1 fruit fly cellular context compared by ENCODE assay signal in the genomic region with DNA sequence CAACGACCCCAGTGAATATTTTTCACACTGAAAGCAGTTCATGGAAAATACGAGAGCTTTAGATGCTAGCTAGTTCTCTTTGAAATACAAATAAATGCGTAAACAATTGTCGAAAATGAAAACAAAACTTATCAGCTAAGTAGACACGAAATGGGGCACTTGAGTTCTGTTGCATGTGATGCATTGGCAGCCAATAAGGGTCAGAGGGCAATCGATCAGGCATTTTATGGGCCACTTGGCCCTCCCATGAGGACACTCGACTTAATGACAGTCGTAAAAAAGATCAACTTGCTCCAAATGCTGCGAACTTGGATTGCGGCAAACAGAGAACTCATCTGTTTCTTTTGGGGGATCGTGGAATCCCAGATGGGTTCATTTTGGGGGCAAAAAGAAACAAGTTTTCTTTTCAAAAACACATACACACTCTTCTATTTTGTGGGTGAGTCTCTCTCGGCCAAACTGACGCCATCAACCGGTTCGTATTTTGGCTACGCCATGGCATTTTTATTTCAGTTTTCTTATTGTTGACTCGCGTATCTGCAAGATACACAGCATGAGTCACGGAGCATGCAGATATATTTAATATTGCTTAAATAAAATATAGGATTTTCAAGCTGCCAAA.
TF ChIP-seq lines count a peak whose summit lies in the region.

No protein-coding gene starts in this region.

TF ChIP-seq in whole organism, embryonic, 481 proteins besides CTCF, POLR2A, EP300 and RAD21 (continued from another document):
- TF ChIP-seq kah (GFP tag; optimal IDR thresholded peaks at IDR 0.05; lab: Kevin White, UChicago) (peak; percentile 22), Mad (GFP tag; optimal IDR thresholded peaks at IDR 0.05; lab: Kevin White, UChicago) (no peak), nerfin-1 (tag; optimal IDR thresholded peaks at IDR 0.05; lab: Kevin White, UChicago) (no peak), vnd (GFP tag; IDR thresholded peaks at IDR 0.05; lab: Robert Waterston, UW; ENCODE audit: partially characterized antibody) (no peak), Opbp (GFP tag; IDR thresholded peaks at IDR 0.05; lab: Robert Waterston, UW; ENCODE audit: partially characterized antibody) (no peak), Fer3 (tag; optimal IDR thresholded peaks at IDR 0.05; lab: Kevin White, UChicago) (no peak), Ravus (GFP tag; IDR thresholded peaks at IDR 0.05; lab: Robert Waterston, UW) (no peak), CG13624 (GFP tag; optimal IDR thresholded peaks at IDR 0.05; lab: Kevin White, UChicago) (no peak), Gug (GFP tag; IDR thresholded peaks at IDR 0.05; lab: Robert Waterston, UW) (no peak), Hr78 (GFP tag; optimal IDR thresholded peaks at IDR 0.05; lab: Kevin White, UChicago) (peak in 1 of 2 experiments; percentile 96), Sox102F (GFP tag; optimal IDR thresholded peaks at IDR 0.05; lab: Kevin White, UChicago) (no peak), CG1603 (tag; optimal IDR thresholded peaks at IDR 0.05; lab: Kevin White, UChicago) (no peak), mam (GFP tag; optimal IDR thresholded peaks at IDR 0.05; lab: Kevin White, UChicago) (no peak), CG9932 (GFP tag; IDR thresholded peaks at IDR 0.05; lab: Robert Waterston, UW) (no peak), CG18764 (GFP tag; optimal IDR thresholded peaks at IDR 0.05; lab: Kevin White, UChicago) (no peak), CG6689 (GFP tag; IDR thresholded peaks at IDR 0.05; lab: Robert Waterston, UW) (no peak), prd (optimal IDR thresholded peaks at IDR 0.05; lab: Kevin White, UChicago) (no peak), prd (GFP tag; IDR thresholded peaks at IDR 0.05; lab: Robert Waterston, UW) (no peak), vfl (GFP tag; optimal IDR thresholded peaks at IDR 0.05; lab: Kevin White, UChicago) (no peak), psq (GFP tag; optimal IDR thresholded peaks at IDR 0.05; lab: Kevin White, UChicago) (no peak), CG12769 (tag; optimal IDR thresholded peaks at IDR 0.05; lab: Kevin White, UChicago) (peak; percentile 28), CG14710 (tag; optimal IDR thresholded peaks at IDR 0.05; lab: Kevin White, UChicago) (no peak), Sox100B (GFP tag; optimal IDR thresholded peaks at IDR 0.05; lab: Kevin White, UChicago) (no peak), lov (optimal IDR thresholded peaks at IDR 0.05; lab: Kevin White, UChicago) (no peak), lov (GFP tag; IDR thresholded peaks at IDR 0.05; lab: Robert Waterston, UW) (no peak), Dref (GFP tag; IDR thresholded peaks at IDR 0.05; lab: Robert Waterston, UW) (no peak), CG18262 (tag; optimal IDR thresholded peaks at IDR 0.05; lab: Kevin White, UChicago) (no peak), CG10321 (GFP tag; IDR thresholded peaks at IDR 0.05; lab: Robert Waterston, UW) (no peak), abd-A (tag; optimal IDR thresholded peaks at IDR 0.05; lab: Kevin White, UChicago) (peak; percentile 37), nmo (GFP tag; optimal IDR thresholded peaks at IDR 0.05; lab: Kevin White, UChicago) (no peak), ac (GFP tag; optimal IDR thresholded peaks at IDR 0.05; lab: Kevin White, UChicago) (no peak), CG15514 (GFP tag; optimal IDR thresholded peaks at IDR 0.05; lab: Kevin White, UChicago) (no peak), Six4 (GFP tag; optimal IDR thresholded peaks at IDR 0.05; lab: Kevin White, UChicago) (no peak), slou (GFP tag; optimal IDR thresholded peaks at IDR 0.05; lab: Kevin White, UChicago) (no peak), Scr (GFP tag; IDR thresholded peaks at IDR 0.05; lab: Robert Waterston, UW; ENCODE audit: partially characterized antibody) (no peak), NFAT (GFP tag; IDR thresholded peaks at IDR 0.05; lab: Robert Waterston, UW) (no peak), CG13123 (GFP tag; optimal IDR thresholded peaks at IDR 0.05; lab: Kevin White, UChicago) (no peak), CG32532 (GFP tag; IDR thresholded peaks at IDR 0.05; lab: Robert Waterston, UW) (no peak), ftz-f1 (GFP tag; optimal IDR thresholded peaks at IDR 0.05; lab: Kevin White, UChicago) (no peak), phol (tag; optimal IDR thresholded peaks at IDR 0.05; lab: Kevin White, UChicago) (no peak), CG2129 (GFP tag; IDR thresholded peaks at IDR 0.05; lab: Robert Waterston, UW; ENCODE audit: partially characterized antibody) (no peak), CG31224 (GFP tag; IDR thresholded peaks at IDR 0.05; lab: Robert Waterston, UW) (0 out of 2 replicates have a peak, but pooled peaks have one; percentile 46), onecut (GFP tag; IDR thresholded peaks at IDR 0.05; lab: Robert Waterston, UW) (no peak)
